Worm (Caenorhabditis elegans): ENCODE data around the gene str-71.

str-71 gene

ce11 chrV:15480505-15481075 lies 21.6 kb upstream of the str-71 start:
- TF ChIP-seq egl-5 (tag; optimal IDR thresholded peaks at IDR 0.05) (no peak), pqm-1 (tag; optimal IDR thresholded peaks at IDR 0.05) (peak; percentile 1), elt-2 (tag; optimal IDR thresholded peaks at IDR 0.05) (peak; percentile 33), unc-39 (tag; optimal IDR thresholded peaks at IDR 0.05) (no peak), nhr-76 (tag; optimal IDR thresholded peaks at IDR 0.05) (no peak)

- TF ChIP-seq fos-1 (tag; optimal IDR thresholded peaks at IDR 0.05) (no peak), tbx-2 (tag; optimal IDR thresholded peaks at IDR 0.05) (no peak), fkh-2 (tag; optimal IDR thresholded peaks at IDR 0.05) (no peak), nhr-28 (tag; optimal IDR thresholded peaks at IDR 0.05) (no peak), ceh-9 (tag; optimal IDR thresholded peaks at IDR 0.05) (no peak), unc-39 (tag; optimal IDR thresholded peaks at IDR 0.05) (no peak), ZK546.5 (tag; optimal IDR thresholded peaks at IDR 0.05) (no peak), nhr-11 (tag; optimal IDR thresholded peaks at IDR 0.05) (no peak), elt-3 (tag; optimal IDR thresholded peaks at IDR 0.05) (no peak), nhr-237 (tag; optimal IDR thresholded peaks at IDR 0.05) (no peak), pha-4 (tag; optimal IDR thresholded peaks at IDR 0.05) (no peak), nhr-25 (tag; optimal IDR thresholded peaks at IDR 0.05) (no peak), zag-1 (tag; optimal IDR thresholded peaks at IDR 0.05) (no peak), ceh-82 (tag; optimal IDR thresholded peaks at IDR 0.05) (no peak), nhr-67 (tag; optimal IDR thresholded peaks at IDR 0.05) (no peak), nhr-23 (tag; optimal IDR thresholded peaks at IDR 0.05) (no peak), lsy-12 (tag; optimal IDR thresholded peaks at IDR 0.05) (no peak)
Observed at ce11 chrV:15479825-15480224, 20.8 kb upstream of the str-71 start.

- no peak for TF ChIP-seq unc-39 (tag; optimal IDR thresholded peaks at IDR 0.05)
- TF ChIP-seq nhr-77 (tag; optimal IDR thresholded peaks at IDR 0.05), result no peak
- peak; percentile 45 for TF ChIP-seq elt-2 (tag; optimal IDR thresholded peaks at IDR 0.05)
- no peak for TF ChIP-seq lin-39 (tag; optimal IDR thresholded peaks at IDR 0.05)
- no peak for TF ChIP-seq nhr-11 (tag; optimal IDR thresholded peaks at IDR 0.05)
- TF ChIP-seq fkh-2 (tag; optimal IDR thresholded peaks at IDR 0.05), result no peak
- TF ChIP-seq tbx-2 (tag; optimal IDR thresholded peaks at IDR 0.05), result no peak
- no peak for TF ChIP-seq skn-1 (tag; optimal IDR thresholded peaks at IDR 0.05)
- TF ChIP-seq pqm-1 (tag; optimal IDR thresholded peaks at IDR 0.05), result peak; percentile 68
- no peak for TF ChIP-seq mdl-1 (tag; optimal IDR thresholded peaks at IDR 0.05)
- no peak for TF ChIP-seq nhr-43 (tag; optimal IDR thresholded peaks at IDR 0.05; ENCODE audit: poor library complexity, severe bottlenecking)
Observed at ce11 chrV:15479107-15479506, 20.1 kb upstream of the str-71 start.

ce11 chrV:15478597-15478996 lies 19.6 kb upstream of the str-71 start, which contains the start of gene C06B8.2:
TSS of gene C06B8.2 (minus strand) at chrV:15478749.
- TF ChIP-seq tbx-2 (tag; optimal IDR thresholded peaks at IDR 0.05), result no peak
- no peak for TF ChIP-seq nhr-67 (tag; optimal IDR thresholded peaks at IDR 0.05)
- TF ChIP-seq pqm-1 (tag; optimal IDR thresholded peaks at IDR 0.05), result peak; percentile 54
- TF ChIP-seq elt-2 (tag; optimal IDR thresholded peaks at IDR 0.05), result peak; percentile 40
- no peak for TF ChIP-seq ceh-9 (tag; optimal IDR thresholded peaks at IDR 0.05)
- TF ChIP-seq nhr-11 (tag; optimal IDR thresholded peaks at IDR 0.05), result no peak
- peak; percentile 52 for TF ChIP-seq pha-4 (tag; optimal IDR thresholded peaks at IDR 0.05)
- no peak for TF ChIP-seq ceh-82 (tag; optimal IDR thresholded peaks at IDR 0.05)

ce11 chrV:15471029-15471428 lies 12.0 kb upstream of the str-71 start, which contains the start of gene dpf-1:
TSS of gene dpf-1 (plus strand) at chrV:15471329.
- TF ChIP-seq nhr-76 (tag; optimal IDR thresholded peaks at IDR 0.05) (no peak), lin-15B (tag; optimal IDR thresholded peaks at IDR 0.05) (no peak), elt-3 (tag; optimal IDR thresholded peaks at IDR 0.05) (no peak), daf-12 (tag; optimal IDR thresholded peaks at IDR 0.05) (no peak), zag-1 (tag; optimal IDR thresholded peaks at IDR 0.05) (no peak), lsy-12 (tag; optimal IDR thresholded peaks at IDR 0.05) (no peak), unc-39 (tag; optimal IDR thresholded peaks at IDR 0.05) (no peak), nhr-25 (tag; optimal IDR thresholded peaks at IDR 0.05) (no peak), mdl-1 (tag; optimal IDR thresholded peaks at IDR 0.05) (no peak), tbx-2 (tag; optimal IDR thresholded peaks at IDR 0.05) (no peak), egl-5 (tag; optimal IDR thresholded peaks at IDR 0.05) (no peak), nfya-1 (tag; optimal IDR thresholded peaks at IDR 0.05; ENCODE audit: insufficient read depth) (no peak), eor-1 (tag; optimal IDR thresholded peaks at IDR 0.05) (no peak), nhr-67 (tag; optimal IDR thresholded peaks at IDR 0.05) (no peak), elt-1 (tag; optimal IDR thresholded peaks at IDR 0.05) (no peak), nhr-77 (tag; optimal IDR thresholded peaks at IDR 0.05) (no peak), ama-1 (optimal IDR thresholded peaks at IDR 0.05) (no peak), ZK546.5 (tag; optimal IDR thresholded peaks at IDR 0.05) (no peak), ceh-28 (tag; optimal IDR thresholded peaks at IDR 0.05) (no peak), elt-2 (tag; optimal IDR thresholded peaks at IDR 0.05) (no peak)

All from whole organism, L3 larva.